Fruit fly (Drosophila melanogaster): ENCODE measurements around the gene CG10516.

Gene CG10516

DNA sequence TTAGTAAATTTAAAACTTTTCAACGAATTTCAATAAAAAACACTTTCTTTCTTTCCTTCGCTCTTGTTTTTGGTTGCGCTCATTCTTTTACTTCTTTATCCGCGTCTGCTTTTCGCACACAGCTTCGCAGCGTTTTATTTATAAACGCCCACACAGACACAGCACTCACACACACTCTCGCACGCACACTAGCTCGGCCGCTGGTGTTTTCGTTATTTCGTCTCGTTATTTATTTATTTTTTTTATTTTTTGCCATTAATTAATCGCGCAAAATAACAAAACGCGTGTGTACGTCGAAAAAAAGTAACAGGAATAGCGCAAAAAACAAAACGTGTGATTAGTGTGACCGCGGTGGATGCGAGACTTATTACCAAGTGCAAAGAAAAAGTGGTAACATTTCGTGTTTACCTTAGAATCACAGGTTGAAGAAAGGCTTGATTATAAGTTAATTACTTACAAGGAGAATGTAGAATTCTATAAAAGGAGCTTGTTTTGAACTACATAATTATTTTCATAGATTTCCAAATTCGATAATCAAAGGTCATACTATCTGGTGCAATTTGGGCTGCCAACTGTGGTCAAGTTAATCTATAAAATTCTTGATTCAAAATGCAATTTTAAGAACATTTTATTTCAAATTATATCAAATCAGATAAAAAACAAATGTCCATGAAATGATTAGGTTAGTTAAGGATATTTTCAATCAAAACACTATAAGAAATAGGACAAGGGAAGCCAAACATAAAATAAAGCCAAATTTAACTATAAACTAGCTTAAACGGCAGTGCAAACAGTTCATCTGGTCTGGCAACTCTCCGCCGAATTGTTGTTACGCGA lies 36.6 kb downstream of the CG10516 start, which contains the start of the genes hzg and mRpS31 (continued):
- peak; percentile 1 for TF ChIP-seq Oli (tag; optimal IDR thresholded peaks at IDR 0.05)
- TF ChIP-seq her (GFP tag; optimal IDR thresholded peaks at IDR 0.05), result no peak
- peak; percentile 28 for TF ChIP-seq corto (GFP tag; optimal IDR thresholded peaks at IDR 0.05)
- TF ChIP-seq CG9797 (GFP tag; optimal IDR thresholded peaks at IDR 0.05), result peak; percentile 82
- peak; percentile 54 for TF ChIP-seq Xbp1 (GFP tag; optimal IDR thresholded peaks at IDR 0.05)
- peak; percentile 5 for TF ChIP-seq Myb (GFP tag; optimal IDR thresholded peaks at IDR 0.05)
- TF ChIP-seq mam (GFP tag; optimal IDR thresholded peaks at IDR 0.05), result peak; percentile 69
- no peak for TF ChIP-seq CG1024 (GFP tag; IDR thresholded peaks at IDR 0.05)
- TF ChIP-seq CG16813 (GFP tag; IDR thresholded peaks at IDR 0.05; ENCODE audit: partially characterized antibody), result no peak
- TF ChIP-seq CG2116 (GFP tag; optimal IDR thresholded peaks at IDR 0.05), result peak; percentile 58
- peak; percentile 42 for TF ChIP-seq Sry-δ (GFP tag; optimal IDR thresholded peaks at IDR 0.05)
- TF ChIP-seq CG6813 (GFP tag; optimal IDR thresholded peaks at IDR 0.05), result no peak
- TF ChIP-seq Ravus (GFP tag; IDR thresholded peaks at IDR 0.05), result no peak
- TF ChIP-seq row (GFP tag; IDR thresholded peaks at IDR 0.05), result peak; percentile 88
- peak; percentile 73 for TF ChIP-seq Drgx (GFP tag; IDR thresholded peaks at IDR 0.05)
- peak; percentile 55 for TF ChIP-seq Lhr (GFP tag; optimal IDR thresholded peaks at IDR 0.05)
- TF ChIP-seq yki (optimal IDR thresholded peaks at IDR 0.05), result no peak
- peak; percentile 50 for TF ChIP-seq CG10654 (GFP tag; optimal IDR thresholded peaks at IDR 0.05)
- TF ChIP-seq zfh1 (GFP tag; IDR thresholded peaks at IDR 0.05), result peak; percentile 39; the same call in 1 of the 3 replicates
- no peak for TF ChIP-seq Dfd (GFP tag; optimal IDR thresholded peaks at IDR 0.05)
- peak; percentile 65 for TF ChIP-seq sqz (GFP tag; optimal IDR thresholded peaks at IDR 0.05)
- TF ChIP-seq gem (tag; optimal IDR thresholded peaks at IDR 0.05), result peak; percentile 77
- TF ChIP-seq CG8478 (optimal IDR thresholded peaks at IDR 0.05), result no peak
- peak; percentile 43; the same call in 1 of the 2 replicates for TF ChIP-seq H2.0 (GFP tag; IDR thresholded peaks at IDR 0.05)
- 0 out of 2 replicates have a peak, but pooled peaks have one; percentile 31 for TF ChIP-seq CG6689 (GFP tag; IDR thresholded peaks at IDR 0.05)
- TF ChIP-seq Mes4 (GFP tag; optimal IDR thresholded peaks at IDR 0.05), result no peak
- no peak for TF ChIP-seq CG10274 (GFP tag; optimal IDR thresholded peaks at IDR 0.05)
- peak; percentile 13 for TF ChIP-seq repo (GFP tag; optimal IDR thresholded peaks at IDR 0.05)
- peak; percentile 10 for TF ChIP-seq kay (GFP tag; optimal IDR thresholded peaks at IDR 0.05)
- no peak for TF ChIP-seq kah (GFP tag; optimal IDR thresholded peaks at IDR 0.05)
- no peak for TF ChIP-seq btn (GFP tag; optimal IDR thresholded peaks at IDR 0.05)
- no peak for TF ChIP-seq Hey (tag; optimal IDR thresholded peaks at IDR 0.05)
- no peak for TF ChIP-seq Mrtf (GFP tag; IDR thresholded peaks at IDR 0.05)
- TF ChIP-seq ac (GFP tag; optimal IDR thresholded peaks at IDR 0.05), result no peak
- TF ChIP-seq CG11723 (GFP tag; optimal IDR thresholded peaks at IDR 0.05), result no peak
- peak; percentile 20 for TF ChIP-seq CG15601 (tag; optimal IDR thresholded peaks at IDR 0.05)
- peak; percentile 65 for TF ChIP-seq CG10147 (GFP tag; optimal IDR thresholded peaks at IDR 0.05)
- no peak for TF ChIP-seq CG32767 (GFP tag; IDR thresholded peaks at IDR 0.05)
- peak; percentile 5 for TF ChIP-seq slp2 (GFP tag; optimal IDR thresholded peaks at IDR 0.05)
- no peak for TF ChIP-seq Adf1 (GFP tag; IDR thresholded peaks at IDR 0.05)
- no peak for TF ChIP-seq Spps (tag; optimal IDR thresholded peaks at IDR 0.05)
- peak; percentile 58 for TF ChIP-seq Sox102F (GFP tag; optimal IDR thresholded peaks at IDR 0.05)
- TF ChIP-seq CG17568 (GFP tag; optimal IDR thresholded peaks at IDR 0.05), result peak; percentile 58
- TF ChIP-seq CG10321 (GFP tag; IDR thresholded peaks at IDR 0.05), result no peak
- peak; percentile 28 for TF ChIP-seq twi (tag; optimal IDR thresholded peaks at IDR 0.05)
- no peak for TF ChIP-seq CG9876 (GFP tag; optimal IDR thresholded peaks at IDR 0.05)
- peak; percentile 82 for TF ChIP-seq CG17829 (tag; optimal IDR thresholded peaks at IDR 0.05)
- TF ChIP-seq Oaz (GFP tag; IDR thresholded peaks at IDR 0.05), result no peak
- TF ChIP-seq TFAM (GFP tag; optimal IDR thresholded peaks at IDR 0.05), result no peak
- peak; percentile 21 for TF ChIP-seq CG8388 (GFP tag; optimal IDR thresholded peaks at IDR 0.05)

All from whole organism, embryonic.